Worm (Caenorhabditis elegans): ENCODE measurements around the gene K08F8.7.

ce11 chrII:8730960-8731693, 24.0 kb downstream of the K08F8.7 start:
- no peak for TF ChIP-seq dsc-1 (tag; optimal IDR thresholded peaks at IDR 0.05)
- no peak for TF ChIP-seq nhr-85 (tag)
- no peak for TF ChIP-seq ama-1 (optimal IDR thresholded peaks at IDR 0.05)
- TF ChIP-seq ztf-11 (tag; optimal IDR thresholded peaks at IDR 0.05): no peak
- no peak for TF ChIP-seq unc-62 (GFP tag; optimal IDR thresholded peaks at IDR 0.05)
- no peak for TF ChIP-seq elt-2 (tag; optimal IDR thresholded peaks at IDR 0.05)
- TF ChIP-seq fos-1 (tag; optimal IDR thresholded peaks at IDR 0.05): no peak
- TF ChIP-seq snu-23 (GFP tag; optimal IDR thresholded peaks at IDR 0.05): no peak
- TF ChIP-seq jun-1 (tag; optimal IDR thresholded peaks at IDR 0.05): no peak
- no peak for TF ChIP-seq ceh-82 (tag; optimal IDR thresholded peaks at IDR 0.05)
- TF ChIP-seq fkh-10 (GFP tag; optimal IDR thresholded peaks at IDR 0.05): no peak
